Worm (Caenorhabditis elegans) whole organism, midembryonic: ENCODE measurements around the gene daao-1.

ENCODE experiments used
- T22C8.4 ChIP-seq: fragments of 200-800 bp; sonication (Bioruptor generic); IDR thresholded peaks from 2 replicates; pipeline ENCODE4 v1.3.6; 2022; ENCODE audit warnings: missing genetic modification characterization, missing compliant biosample characterization
- cog-1 ChIP-seq: sonication (generic microtip); optimal IDR thresholded peaks from 2 replicates; lab custom pipeline; 2016; ENCODE audit warnings: missing genetic modification characterization, missing compliant biosample characterization
- flt-1 ChIP-seq: fragments of 200-800 bp; sonication (Bioruptor generic); IDR thresholded peaks from 2 replicates; pipeline ENCODE4 v1.3.6; 2022; ENCODE audit warnings: missing genetic modification characterization, missing compliant biosample characterization
- klf-2 ChIP-seq: fragments of 200-800 bp; sonication (Bioruptor generic); conservative IDR thresholded peaks from 2 replicates; pipeline ENCODE4 v1.3.6; 2022; ENCODE audit warnings: missing genetic modification reagents, missing genetic modification characterization, missing compliant biosample characterization
- med-1 ChIP-seq: sonication (generic microtip); optimal IDR thresholded peaks from 2 replicates; lab custom pipeline; 2017; ENCODE audit warnings: missing genetic modification characterization, mild to moderate bottlenecking, missing compliant biosample characterization, antibody characterized with exemption, missing genetic modification reagents; ENCODE audit not compliant: insufficient read depth
- ref-1 ChIP-seq: fragments of 200-800 bp; sonication (Bioruptor generic); conservative IDR thresholded peaks from 2 replicates; pipeline ENCODE4 v1.3.6; 2022; ENCODE audit warnings: missing genetic modification reagents, missing genetic modification characterization, missing compliant biosample characterization
- tab-1 ChIP-seq: fragments of 200-800 bp; sonication (Bioruptor generic); IDR thresholded peaks from 2 replicates; pipeline ENCODE4 v1.3.6; 2022; ENCODE audit warnings: missing genetic modification characterization, missing compliant biosample characterization
- ztf-23 ChIP-seq: fragments of 200-800 bp; sonication (Bioruptor generic); IDR thresholded peaks from 2 replicates; pipeline ENCODE4 v1.3.6; 2022; ENCODE audit warnings: missing genetic modification reagents, missing genetic modification characterization, missing compliant biosample characterization
- ztf-29 ChIP-seq: fragments of 200-800 bp; sonication (Bioruptor generic); IDR thresholded peaks from 2 replicates; pipeline ENCODE4 v1.3.6; 2022; ENCODE audit warnings: missing genetic modification reagents, missing genetic modification characterization, missing compliant biosample characterization

daao-1 gene

DNA sequence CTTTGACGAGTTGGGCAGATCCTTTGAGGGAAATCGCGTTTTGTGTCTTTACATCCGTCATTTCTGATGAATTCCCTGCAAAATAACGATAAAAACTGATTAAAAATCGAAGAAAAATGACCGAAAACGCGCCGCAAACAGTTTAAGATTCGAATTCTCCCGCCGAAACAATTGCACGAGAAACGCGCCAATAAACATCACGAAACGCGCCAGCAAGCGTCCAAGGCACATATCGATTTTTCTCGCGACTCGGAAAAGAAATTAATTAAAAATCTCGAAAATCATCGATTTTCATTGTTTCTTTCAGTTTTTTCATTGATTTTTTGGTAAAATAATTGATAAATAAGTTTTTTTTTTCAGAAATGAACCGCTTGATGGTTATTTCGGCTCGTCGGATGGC lies 27.0 kb downstream of the daao-1 start, which contains the start of the genes mdf-2 and nduv-3:
Gene mdf-2 (minus strand): TSS at position 176 of the 400 bp plus-strand sequence.
Gene nduv-3 (plus strand): TSS at position 361 of the 400 bp plus-strand sequence.
- TF ChIP-seq ztf-23: no peak
- 0 out of 2 replicates have a peak, but pooled peaks have one; percentile 40 for TF ChIP-seq flt-1 (GFP tag; lab: Robert Waterston, UW)
- TF ChIP-seq T22C8.4: peak; percentile 85

DNA sequence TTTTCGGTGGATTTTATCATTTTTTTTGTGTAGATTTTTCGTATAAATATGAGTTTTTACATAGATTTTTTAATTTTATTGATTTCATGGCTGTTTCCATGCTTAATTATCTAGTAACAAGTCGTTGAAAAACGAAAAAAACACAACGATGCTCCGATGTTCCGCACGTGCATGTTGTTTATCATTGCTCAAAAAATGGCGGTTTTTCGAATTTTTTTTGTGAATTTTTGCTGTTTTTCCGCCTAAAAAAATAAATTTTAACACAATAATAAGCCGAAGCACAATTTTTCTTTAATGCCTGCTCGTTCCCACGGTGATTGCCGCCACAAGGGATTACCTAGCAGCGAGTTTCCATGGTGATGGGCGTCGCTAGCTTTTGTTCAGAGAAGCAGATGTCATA lies 28.1 kb downstream of the daao-1 start:
- TF ChIP-seq klf-2 (GFP tag; lab: Robert Waterston, UW) (no peak), med-1 (GFP tag; lab: Kevin White, UChicago) (no peak), T22C8.4 (no peak), tab-1 (GFP tag; lab: Robert Waterston, UW) (no peak), flt-1 (GFP tag; lab: Robert Waterston, UW) (no peak), ref-1 (no peak), ztf-29 (GFP tag; lab: Robert Waterston, UW) (no peak), cog-1 (no peak), ztf-23 (no peak)

DNA sequence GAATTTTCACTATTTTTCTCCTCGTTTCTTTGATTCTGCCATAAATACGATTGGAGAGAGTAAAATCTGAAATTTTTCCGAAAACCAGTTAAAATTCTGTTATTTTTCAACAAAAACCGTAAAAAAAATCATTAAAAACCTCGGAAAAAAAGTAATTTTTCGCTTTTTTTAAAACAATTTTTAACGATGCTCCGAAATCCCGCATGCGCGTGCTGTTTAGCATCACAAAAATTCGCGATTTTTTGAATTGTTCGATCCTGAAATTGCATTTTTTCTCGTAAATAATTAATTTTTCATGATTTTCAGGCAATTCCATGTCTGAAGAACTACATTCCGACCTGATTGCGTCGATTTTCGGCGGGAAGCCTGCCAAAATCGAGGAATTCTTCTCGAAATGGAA lies 28.7 kb downstream of the daao-1 start, which contains the start of gene ric-8:
Gene ric-8 (plus strand): TSS at position 301 of the 400 bp plus-strand sequence.
- TF ChIP-seq ztf-23 (no peak), cog-1 (no peak), ref-1 (no peak), T22C8.4 (no peak), med-1 (GFP tag; lab: Kevin White, UChicago) (no peak), flt-1 (GFP tag; lab: Robert Waterston, UW) (no peak), ztf-29 (GFP tag; lab: Robert Waterston, UW) (no peak), klf-2 (GFP tag; lab: Robert Waterston, UW) (no peak)

DNA sequence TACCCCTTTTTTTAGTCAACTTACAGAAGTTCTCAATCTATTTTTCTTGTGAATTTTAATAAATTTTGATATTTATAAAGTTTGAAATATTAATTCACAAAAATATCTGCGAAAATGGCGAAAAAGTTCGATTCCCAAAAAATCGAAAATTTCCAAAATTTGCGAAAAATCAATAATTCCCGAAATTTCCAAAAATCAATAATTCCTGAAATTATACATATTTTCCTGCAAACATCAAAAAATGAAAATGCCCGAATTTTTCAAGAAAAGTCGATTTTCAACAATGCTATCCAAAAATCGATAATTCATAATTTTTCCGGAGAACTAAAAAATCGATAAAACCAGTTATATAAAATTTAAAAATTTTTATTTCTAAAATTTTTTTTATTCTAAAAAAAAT lies 36.0 kb downstream of the daao-1 start:
- TF ChIP-seq T22C8.4: peak; percentile 62
- TF ChIP-seq tab-1 (GFP tag; lab: Robert Waterston, UW): no peak

DNA sequence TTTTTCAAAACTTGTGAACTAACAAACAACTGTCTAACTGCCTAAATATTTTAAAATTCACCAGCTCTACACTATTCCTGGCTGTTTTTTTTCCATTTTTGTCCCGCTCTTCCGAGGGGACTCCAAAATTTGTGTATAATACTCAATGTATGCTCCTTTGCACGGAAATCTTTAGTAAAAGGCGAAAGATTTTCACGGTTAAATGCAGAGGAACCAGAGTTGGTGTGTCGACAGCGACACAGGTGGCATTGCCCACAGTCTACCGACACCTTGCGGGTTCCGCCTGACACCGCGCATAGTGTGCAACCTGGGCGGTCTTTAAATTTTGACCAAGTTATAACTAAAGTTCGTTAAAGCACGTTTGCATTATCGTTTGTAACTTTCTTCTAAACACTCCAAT lies 41.0 kb downstream of the daao-1 start:
- TF ChIP-seq ztf-29 (GFP tag; lab: Robert Waterston, UW) (no peak), ref-1 (no peak), klf-2 (GFP tag; lab: Robert Waterston, UW) (no peak), ztf-23 (no peak), med-1 (GFP tag; lab: Kevin White, UChicago) (no peak), tab-1 (GFP tag; lab: Robert Waterston, UW) (no peak), cog-1 (no peak), flt-1 (GFP tag; lab: Robert Waterston, UW) (no peak), T22C8.4 (no peak)

DNA sequence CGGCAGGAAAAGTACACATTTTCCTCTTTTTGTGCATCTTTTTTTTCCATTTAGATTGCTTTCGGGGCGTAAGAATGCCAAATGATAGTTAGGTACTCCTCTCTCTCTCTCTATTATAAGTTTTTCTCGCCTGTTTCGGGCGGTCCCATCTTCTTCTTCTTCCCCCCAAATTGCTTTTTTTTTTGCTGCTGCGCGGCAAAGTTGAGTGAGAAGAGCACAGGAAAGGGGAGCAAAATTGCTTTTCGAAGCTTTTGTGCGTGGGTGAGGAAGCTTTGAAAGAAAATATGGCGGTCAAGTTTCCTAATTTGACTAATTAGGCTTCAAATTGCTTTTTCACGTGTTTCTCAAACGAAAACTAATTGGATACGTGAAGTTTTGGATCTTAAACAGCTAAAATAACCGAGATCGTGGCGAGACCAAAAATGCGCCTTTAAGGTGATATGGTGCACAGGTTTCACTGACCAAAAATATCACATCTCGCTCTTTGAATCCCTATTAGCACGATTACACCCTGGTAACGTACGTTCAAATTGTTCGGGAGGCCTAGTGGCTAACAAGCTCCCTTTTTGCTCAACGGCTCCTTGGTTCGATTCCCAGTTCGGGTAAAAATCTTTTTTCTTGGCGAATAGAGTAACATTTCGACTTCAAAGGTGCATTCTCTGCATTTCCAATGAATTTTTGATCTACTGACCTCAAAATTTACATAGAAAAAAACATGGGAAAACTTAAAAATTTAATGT lies 42.6 kb downstream of the daao-1 start:
- TF ChIP-seq T22C8.4: no peak
- 0 out of 2 replicates have a peak, but pooled peaks have one; percentile 7 for TF ChIP-seq tab-1 (GFP tag; lab: Robert Waterston, UW)

DNA sequence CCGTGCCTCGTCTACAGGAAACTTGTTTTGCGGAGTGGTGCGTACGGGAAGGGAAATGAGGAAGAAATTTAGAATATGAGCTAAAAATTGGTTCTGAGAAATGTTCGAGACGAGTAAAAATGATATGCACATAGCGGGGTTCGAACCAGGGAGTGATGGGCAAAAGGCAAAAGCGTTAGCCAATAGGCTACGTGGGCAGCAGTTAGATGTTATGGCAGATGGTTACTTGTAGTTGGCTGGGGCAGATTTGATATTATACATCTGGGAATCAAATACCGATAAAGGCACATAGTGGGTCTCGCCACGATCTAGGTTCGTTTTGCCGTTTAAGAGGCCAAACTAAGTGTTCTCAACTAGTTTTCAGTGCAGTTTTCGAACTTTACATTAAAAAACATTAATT lies 43.3 kb downstream of the daao-1 start:
- TF ChIP-seq flt-1 (GFP tag; lab: Robert Waterston, UW) (peak; percentile 78), tab-1 (GFP tag; lab: Robert Waterston, UW) (peak; percentile 45; the same call in 1 of the 2 replicates), med-1 (GFP tag; lab: Kevin White, UChicago) (no peak)

DNA sequence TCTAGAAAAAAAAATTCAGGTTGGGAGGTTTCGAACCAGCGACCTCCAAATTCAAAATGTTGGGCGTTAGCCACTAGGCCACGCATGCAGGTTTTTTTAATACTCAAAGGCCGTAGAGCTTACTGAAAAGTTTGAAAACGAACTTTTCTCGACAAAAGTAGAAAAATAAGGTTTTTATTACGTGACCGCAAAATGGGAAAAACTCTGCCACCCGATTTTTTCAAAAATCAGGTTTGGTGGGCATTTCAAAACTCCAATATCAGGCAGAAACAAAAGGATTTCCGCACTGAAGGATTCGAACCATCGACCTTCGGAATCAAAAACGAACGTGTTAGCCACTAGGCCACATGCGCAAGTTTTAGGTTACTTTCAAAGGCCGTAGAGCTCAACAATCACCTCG lies 44.7 kb downstream of the daao-1 start:
- TF ChIP-seq ref-1 (no peak), ztf-23 (no peak), cog-1 (no peak), klf-2 (GFP tag; lab: Robert Waterston, UW) (no peak), med-1 (GFP tag; lab: Kevin White, UChicago) (no peak), tab-1 (GFP tag; lab: Robert Waterston, UW) (no peak), flt-1 (GFP tag; lab: Robert Waterston, UW) (no peak), T22C8.4 (no peak), ztf-29 (GFP tag; lab: Robert Waterston, UW) (no peak)

DNA sequence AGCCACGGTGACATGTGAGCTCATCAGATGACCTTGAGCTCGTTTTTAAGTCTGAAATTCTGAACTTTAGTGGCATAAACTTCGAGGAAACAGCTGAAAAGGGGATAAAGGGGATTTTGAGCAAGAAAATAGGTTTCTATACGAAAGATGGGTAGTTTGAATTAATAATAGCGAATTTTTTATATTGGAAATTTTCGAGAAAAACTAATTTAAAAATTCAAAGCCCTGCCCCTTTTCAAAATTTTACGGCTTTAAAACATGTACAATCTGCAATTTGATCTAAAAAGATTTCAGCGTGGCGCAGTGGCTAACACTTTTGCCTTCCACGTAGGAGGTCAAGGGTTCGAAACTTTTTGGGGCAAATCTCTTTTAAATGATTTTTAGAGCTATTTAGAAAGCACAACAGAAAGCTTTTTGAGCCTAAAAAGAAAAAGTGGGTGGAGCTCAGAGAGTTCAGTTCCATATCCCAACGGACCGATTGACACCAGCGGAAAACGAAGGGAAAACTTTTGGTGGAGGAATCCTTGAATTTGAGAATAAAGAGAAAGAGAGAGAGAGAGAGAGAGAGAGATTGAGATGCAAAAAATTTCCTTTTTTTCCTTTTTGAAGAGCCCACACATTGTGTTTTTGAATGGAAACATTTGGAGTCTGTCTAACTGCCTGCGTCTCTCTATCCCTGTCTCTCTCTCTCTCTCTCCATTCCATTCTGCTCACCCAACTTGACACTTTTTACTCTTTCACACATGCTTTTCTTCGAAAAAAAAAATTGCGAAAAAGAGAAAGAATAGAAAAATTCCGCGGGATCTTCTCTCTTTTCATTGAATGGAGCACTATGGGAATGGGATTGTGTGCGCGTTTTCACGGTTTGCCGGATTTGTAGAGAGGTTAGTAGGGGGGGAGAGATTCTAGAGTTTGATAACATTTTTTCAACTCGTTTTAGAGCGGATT lies 50.2 kb downstream of the daao-1 start, which contains the start of gene Y69A2AR.31:
Gene Y69A2AR.31 (minus strand): TSS at position 51 of the 948 bp plus-strand sequence.
- TF ChIP-seq T22C8.4 (no peak), med-1 (GFP tag; lab: Kevin White, UChicago) (no peak), klf-2 (GFP tag; lab: Robert Waterston, UW) (no peak)

DNA sequence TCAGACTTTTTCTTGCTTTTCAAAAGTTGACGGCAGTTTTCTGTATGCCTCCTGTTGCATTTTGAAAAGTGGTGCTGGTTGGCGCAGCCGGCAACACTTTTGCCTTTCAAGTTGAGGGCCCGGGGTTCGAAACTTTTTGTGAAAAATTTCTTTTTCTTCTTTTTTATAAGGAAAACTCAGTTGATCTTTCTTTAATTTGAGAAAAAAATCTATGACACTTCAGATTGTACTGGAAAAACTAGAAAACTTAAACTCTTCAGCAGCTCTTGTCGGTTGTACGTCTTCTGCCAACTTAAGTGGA lies 50.9 kb downstream of the daao-1 start:
- TF ChIP-seq flt-1 (GFP tag; lab: Robert Waterston, UW) (no peak), cog-1 (no peak), med-1 (GFP tag; lab: Kevin White, UChicago) (no peak), ref-1 (no peak), ztf-23 (no peak), klf-2 (GFP tag; lab: Robert Waterston, UW) (no peak), tab-1 (GFP tag; lab: Robert Waterston, UW) (no peak), T22C8.4 (no peak), ztf-29 (GFP tag; lab: Robert Waterston, UW) (no peak)
